Fruit fly (Drosophila melanogaster): ENCODE measurements around the gene RhoBTB.
A peak's percentile ranks its signal among the peaks of the same experiment; 100 is the strongest.

Gene RhoBTB

dm6 chr3L:20361389-20361788, 14.7 kb upstream of the RhoBTB start, which contains the start of gene Prim2:
Gene Prim2, minus strand, starts transcription at chr3L:20361585.
- no peak for TF ChIP-seq CG17806 (tag; optimal IDR thresholded peaks at IDR 0.05)
- TF ChIP-seq CG4496 (GFP tag; IDR thresholded peaks at IDR 0.05), result no peak
- TF ChIP-seq CG10348 (GFP tag; IDR thresholded peaks at IDR 0.05), result no peak

- TF ChIP-seq CG4496 (GFP tag; IDR thresholded peaks at IDR 0.05) (no peak), CG13204 (GFP tag; optimal IDR thresholded peaks at IDR 0.05) (no peak), CG15710 (tag; optimal IDR thresholded peaks at IDR 0.05) (no peak)
These were observed 10.0 kb upstream of the RhoBTB start for dm6 chr3L:20366074-20366473.

DNA sequence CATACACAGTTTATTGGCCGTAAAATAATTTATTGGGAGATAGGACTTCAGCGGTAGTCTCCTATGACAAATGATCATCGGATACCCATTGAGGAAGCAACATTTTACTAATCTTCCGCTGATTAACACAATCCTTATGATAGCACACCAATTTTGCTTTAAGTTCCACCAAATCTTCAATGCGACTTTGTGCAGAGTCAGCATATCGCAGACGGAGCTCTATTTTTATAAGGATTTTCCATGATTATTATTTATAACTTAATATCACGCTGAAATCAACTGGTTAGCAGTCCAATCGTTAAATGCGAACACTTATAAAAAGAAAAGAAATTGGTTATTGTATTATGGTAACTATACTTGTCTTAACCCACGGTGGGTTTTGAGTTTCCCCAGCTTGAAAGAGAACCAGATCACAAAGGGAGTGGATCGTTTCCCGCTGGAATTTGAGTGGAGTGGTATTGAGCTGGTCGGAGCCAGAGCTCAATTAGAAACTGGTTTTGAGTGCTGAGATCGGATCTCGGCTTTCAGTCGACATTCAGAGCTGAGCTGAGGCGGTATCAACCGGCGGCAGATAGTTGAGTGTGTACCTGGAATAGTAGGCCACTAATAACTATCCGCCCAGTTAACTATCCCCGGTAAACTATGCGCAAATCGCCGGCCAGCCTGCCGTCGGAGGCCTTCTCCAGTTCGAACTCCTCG, 9.2 kb upstream of the RhoBTB start, which contains the start of the genes Toll-9 and in:
TSS of gene Toll-9 (minus strand) at position 51 of the 699 bp plus-strand sequence.
TSS of gene in (plus strand) at position 525 of the 699 bp plus-strand sequence.
- TF ChIP-seq CG4496 (GFP tag; IDR thresholded peaks at IDR 0.05), result no peak
- TF ChIP-seq CG14655 (GFP tag; optimal IDR thresholded peaks at IDR 0.05), result no peak
- TF ChIP-seq Pif1A (GFP tag; optimal IDR thresholded peaks at IDR 0.05), result no peak
- TF ChIP-seq D1 (tag; optimal IDR thresholded peaks at IDR 0.05), result no peak
- TF ChIP-seq CG15710 (tag; optimal IDR thresholded peaks at IDR 0.05), result no peak

dm6 chr3L:20370013-20370412, 6.0 kb upstream of the RhoBTB start, which contains the start of gene CG13247:
Gene CG13247, plus strand, starts transcription at chr3L:20370313.
- TF ChIP-seq rn (GFP tag; IDR thresholded peaks at IDR 0.05) (no peak), CG17806 (tag; optimal IDR thresholded peaks at IDR 0.05) (no peak), CG34367 (tag; optimal IDR thresholded peaks at IDR 0.05) (no peak), CG9948 (tag; optimal IDR thresholded peaks at IDR 0.05) (no peak), CG8301 (tag; optimal IDR thresholded peaks at IDR 0.05) (no peak), CG32121 (GFP tag; IDR thresholded peaks at IDR 0.05) (no peak), CG4496 (GFP tag; IDR thresholded peaks at IDR 0.05) (no peak), D1 (tag; optimal IDR thresholded peaks at IDR 0.05) (no peak), Pif1A (GFP tag; optimal IDR thresholded peaks at IDR 0.05) (no peak), Ets98B (GFP tag; IDR thresholded peaks at IDR 0.05) (no peak), CG8159 (tag; optimal IDR thresholded peaks at IDR 0.05) (no peak), CG13204 (GFP tag; optimal IDR thresholded peaks at IDR 0.05) (no peak), EcR (GFP tag; optimal IDR thresholded peaks at IDR 0.05) (no peak), fd96Ca (GFP tag; IDR thresholded peaks at IDR 0.05) (no peak), CG15710 (tag; optimal IDR thresholded peaks at IDR 0.05) (no peak), CG14655 (GFP tag; optimal IDR thresholded peaks at IDR 0.05) (no peak), Pif1B (GFP tag; optimal IDR thresholded peaks at IDR 0.05) (no peak), CG12605 (GFP tag; IDR thresholded peaks at IDR 0.05) (no peak), CG10348 (GFP tag; IDR thresholded peaks at IDR 0.05) (no peak)

DNA sequence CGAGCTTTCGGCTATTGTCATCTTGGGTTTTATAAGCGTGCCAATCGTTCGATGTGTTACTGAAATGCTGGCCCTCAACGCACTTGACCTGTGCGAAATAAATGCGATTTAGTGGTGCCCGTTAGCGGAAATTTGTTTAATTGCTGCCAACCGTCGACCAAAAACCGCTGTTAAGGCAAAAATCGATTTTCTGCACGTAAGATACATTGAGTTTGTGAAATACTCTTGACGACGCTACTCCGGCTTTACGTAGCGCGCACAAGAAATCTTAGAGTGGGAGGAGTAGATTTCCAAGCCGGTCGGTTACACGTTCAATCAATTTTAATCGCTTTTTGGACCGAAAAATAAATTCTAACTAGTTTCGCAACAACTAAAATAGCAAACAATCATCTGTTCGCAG, 575 bp upstream of the RhoBTB start:
- TF ChIP-seq fd96Ca (GFP tag; IDR thresholded peaks at IDR 0.05) (no peak), rn (GFP tag; IDR thresholded peaks at IDR 0.05) (no peak), CG4496 (GFP tag; IDR thresholded peaks at IDR 0.05) (no peak), CG8159 (tag; optimal IDR thresholded peaks at IDR 0.05) (no peak), CG15710 (tag; optimal IDR thresholded peaks at IDR 0.05) (no peak), Ets98B (GFP tag; IDR thresholded peaks at IDR 0.05) (no peak), D1 (tag; optimal IDR thresholded peaks at IDR 0.05) (no peak), CG8301 (tag; optimal IDR thresholded peaks at IDR 0.05) (no peak), Pif1A (GFP tag; optimal IDR thresholded peaks at IDR 0.05) (no peak), CG10348 (GFP tag; IDR thresholded peaks at IDR 0.05) (no peak), CG13204 (GFP tag; optimal IDR thresholded peaks at IDR 0.05) (no peak), CG14655 (GFP tag; optimal IDR thresholded peaks at IDR 0.05) (no peak), CG32121 (GFP tag; IDR thresholded peaks at IDR 0.05) (no peak), CG17806 (tag; optimal IDR thresholded peaks at IDR 0.05) (no peak), CG34367 (tag; optimal IDR thresholded peaks at IDR 0.05) (no peak), CG9948 (tag; optimal IDR thresholded peaks at IDR 0.05) (no peak), Pif1B (GFP tag; optimal IDR thresholded peaks at IDR 0.05) (no peak), Snoo (tag; optimal IDR thresholded peaks at IDR 0.05) (no peak), CG12605 (GFP tag; IDR thresholded peaks at IDR 0.05) (no peak)

DNA sequence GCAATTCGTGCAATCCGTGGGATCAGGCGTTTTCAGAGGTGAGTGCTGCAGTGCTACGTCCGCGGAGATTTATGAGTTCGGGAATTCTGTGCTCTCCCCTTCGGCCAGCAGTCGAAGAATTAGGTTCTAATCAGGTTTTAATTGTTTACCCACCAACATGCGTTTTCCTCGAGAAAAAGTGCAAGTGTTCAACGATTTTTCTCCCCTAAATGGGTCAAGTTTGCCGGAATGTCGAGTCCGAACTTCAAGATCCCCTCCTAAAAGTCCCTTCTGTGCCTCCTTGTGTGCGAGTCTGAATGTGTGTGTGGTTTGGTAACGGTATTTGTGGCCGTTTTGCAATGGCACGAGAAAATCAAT, 500 bp downstream of the RhoBTB start:
- TF ChIP-seq CG4496 (GFP tag; IDR thresholded peaks at IDR 0.05), result no peak
- TF ChIP-seq CG10348 (GFP tag; IDR thresholded peaks at IDR 0.05), result no peak
- TF ChIP-seq EcR (GFP tag; optimal IDR thresholded peaks at IDR 0.05), result peak; percentile 12
- no peak for TF ChIP-seq fd96Ca (GFP tag; IDR thresholded peaks at IDR 0.05)

dm6 chr3L:20379496-20379895, 3.5 kb downstream of the RhoBTB start:
- TF ChIP-seq CG4496 (GFP tag; IDR thresholded peaks at IDR 0.05) (no peak), D1 (tag; optimal IDR thresholded peaks at IDR 0.05) (no peak), CG8301 (tag; optimal IDR thresholded peaks at IDR 0.05) (no peak), Pif1B (GFP tag; optimal IDR thresholded peaks at IDR 0.05) (no peak), CG14655 (GFP tag; optimal IDR thresholded peaks at IDR 0.05) (no peak), Snoo (tag; optimal IDR thresholded peaks at IDR 0.05) (no peak), gl (tag; optimal IDR thresholded peaks at IDR 0.05) (no peak), EcR (GFP tag; optimal IDR thresholded peaks at IDR 0.05) (no peak), CG8159 (tag; optimal IDR thresholded peaks at IDR 0.05) (no peak), CG10348 (GFP tag; IDR thresholded peaks at IDR 0.05) (no peak), CG17806 (tag; optimal IDR thresholded peaks at IDR 0.05) (no peak), CG32121 (GFP tag; IDR thresholded peaks at IDR 0.05) (no peak)
